Fruit fly (Drosophila melanogaster): Measurements from ENCODE around the gene CG1582.

Gene CG1582

DNA sequence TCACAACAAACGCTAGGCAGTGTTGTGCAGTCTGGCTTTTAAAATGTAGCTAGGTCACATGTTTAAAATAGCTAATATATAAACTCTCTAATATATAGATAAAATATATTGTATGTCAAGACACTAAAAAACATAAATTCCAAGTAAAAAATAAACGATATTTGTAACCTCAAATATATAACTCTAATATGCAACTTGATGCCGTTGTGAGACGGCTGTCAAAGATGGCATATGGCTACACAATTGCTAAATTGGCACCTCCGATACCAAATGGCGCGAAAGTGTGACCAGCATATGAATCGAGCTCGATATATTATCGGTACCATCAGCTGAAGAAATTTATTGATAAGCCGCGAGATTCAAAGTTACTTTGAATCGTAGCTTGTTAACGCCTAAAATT, at the start of gene CG1582:
Gene CG1582 (minus strand): TSS at position 71 of the 400 bp plus-strand sequence.
- TF ChIP-seq ttk (optimal IDR thresholded peaks at IDR 0.05) (no peak), Sin3A (optimal IDR thresholded peaks at IDR 0.05) (no peak), Myc (optimal IDR thresholded peaks at IDR 0.05) (no peak), insv (optimal IDR thresholded peaks at IDR 0.05) (no peak), h (optimal IDR thresholded peaks at IDR 0.05) (no peak), psq (optimal IDR thresholded peaks at IDR 0.05) (no peak)

DNA sequence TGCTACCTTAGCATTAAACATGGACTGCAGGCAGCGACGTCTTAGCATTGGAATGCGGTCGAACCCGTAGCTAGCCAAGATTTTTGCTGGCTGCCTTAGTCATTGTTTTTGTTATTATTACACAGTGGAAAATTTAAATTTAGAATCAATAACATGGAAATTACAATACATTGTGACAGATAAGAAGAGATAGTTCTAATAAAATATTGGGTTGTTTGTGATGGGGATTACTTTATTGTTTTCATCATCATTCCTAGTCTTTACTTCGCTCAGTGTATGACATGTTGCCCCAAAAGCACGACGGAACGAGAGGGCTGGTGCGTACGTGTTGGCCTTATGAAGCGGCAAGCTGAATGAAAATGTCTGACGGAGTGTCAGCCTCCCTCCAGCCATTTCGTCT, 37.5 kb upstream of the CG1582 start:
- TF ChIP-seq insv (optimal IDR thresholded peaks at IDR 0.05) (no peak), Sin3A (optimal IDR thresholded peaks at IDR 0.05) (no peak), Myc (optimal IDR thresholded peaks at IDR 0.05) (no peak)

dm6 chrX:10935587-10935986, 36.5 kb upstream of the CG1582 start:
- TF ChIP-seq insv (optimal IDR thresholded peaks at IDR 0.05) (no peak), h (optimal IDR thresholded peaks at IDR 0.05) (no peak), Myc (optimal IDR thresholded peaks at IDR 0.05) (no peak), psq (optimal IDR thresholded peaks at IDR 0.05) (no peak), ttk (optimal IDR thresholded peaks at IDR 0.05) (no peak), Sin3A (optimal IDR thresholded peaks at IDR 0.05) (no peak)

DNA sequence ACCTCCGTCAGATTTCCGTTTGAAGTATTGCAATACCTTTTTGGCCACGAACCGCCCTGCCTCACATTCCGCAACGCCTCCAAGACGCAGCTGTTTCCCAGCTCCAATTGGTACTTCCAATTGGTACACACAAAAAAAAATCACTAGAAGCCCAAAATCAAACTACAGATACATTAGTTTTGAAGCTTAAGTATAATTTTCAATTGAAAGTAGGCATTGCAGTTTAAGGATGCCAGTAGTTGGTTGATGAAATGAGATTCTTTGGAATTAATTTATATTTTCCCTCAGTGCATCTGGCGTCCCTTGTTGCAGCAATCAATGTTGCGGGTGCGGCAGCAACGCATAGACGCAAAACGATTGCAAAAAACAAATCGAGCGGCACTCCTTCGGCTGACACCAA, 34.7 kb upstream of the CG1582 start:
- TF ChIP-seq ttk (optimal IDR thresholded peaks at IDR 0.05) (no peak), insv (optimal IDR thresholded peaks at IDR 0.05) (no peak), h (optimal IDR thresholded peaks at IDR 0.05) (no peak), psq (optimal IDR thresholded peaks at IDR 0.05) (no peak)

DNA sequence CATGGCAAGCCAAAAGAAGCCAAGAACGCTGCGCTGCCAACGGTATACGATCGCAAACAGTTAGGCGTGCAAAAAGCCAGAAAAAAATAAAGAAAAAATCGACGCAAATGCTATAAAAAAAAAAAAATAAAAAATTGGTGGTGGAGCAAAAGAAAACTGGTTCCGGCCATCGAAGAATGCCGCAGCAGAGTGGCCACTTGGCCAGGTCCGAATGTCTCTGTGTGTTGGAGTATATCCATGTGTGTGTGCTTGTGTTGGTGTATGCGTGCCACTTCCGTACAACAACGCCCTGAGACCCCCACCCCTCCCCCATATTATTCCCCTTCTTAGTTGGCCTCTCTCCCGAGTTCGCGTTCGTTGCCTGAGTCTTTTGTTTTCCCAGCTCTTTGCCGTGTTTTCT, 33.2 kb upstream of the CG1582 start:
- no peak for TF ChIP-seq h (optimal IDR thresholded peaks at IDR 0.05)
- TF ChIP-seq Myc (optimal IDR thresholded peaks at IDR 0.05) = no peak
- no peak for TF ChIP-seq insv (optimal IDR thresholded peaks at IDR 0.05)
- no peak for TF ChIP-seq psq (optimal IDR thresholded peaks at IDR 0.05)
- no peak for TF ChIP-seq ttk (optimal IDR thresholded peaks at IDR 0.05)
- TF ChIP-seq Sin3A (optimal IDR thresholded peaks at IDR 0.05) = no peak

DNA sequence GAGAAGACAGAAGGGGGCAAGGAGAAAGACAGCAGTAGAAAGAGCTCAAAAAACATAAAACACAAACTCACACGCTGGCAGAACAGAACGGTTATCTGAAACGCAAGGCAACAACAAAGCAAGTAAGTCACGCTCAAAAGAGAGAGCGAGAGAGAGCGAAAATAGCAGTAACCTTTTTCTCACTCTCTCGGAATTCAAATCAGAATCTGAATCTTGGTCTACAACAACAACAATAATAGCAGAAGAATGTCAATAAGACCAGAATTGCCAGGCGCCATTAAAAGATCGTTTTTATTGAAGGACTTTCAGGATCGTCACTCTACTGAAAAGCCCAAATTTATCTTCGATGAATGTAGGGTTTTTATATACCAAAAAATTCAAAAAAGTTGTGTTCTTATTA, 32.1 kb upstream of the CG1582 start:
- TF ChIP-seq psq (optimal IDR thresholded peaks at IDR 0.05) = no peak
- TF ChIP-seq h (optimal IDR thresholded peaks at IDR 0.05) = no peak
- TF ChIP-seq insv (optimal IDR thresholded peaks at IDR 0.05) = no peak
- no peak for TF ChIP-seq ttk (optimal IDR thresholded peaks at IDR 0.05)
- TF ChIP-seq Sin3A (optimal IDR thresholded peaks at IDR 0.05) = no peak
- no peak for TF ChIP-seq Myc (optimal IDR thresholded peaks at IDR 0.05)

DNA sequence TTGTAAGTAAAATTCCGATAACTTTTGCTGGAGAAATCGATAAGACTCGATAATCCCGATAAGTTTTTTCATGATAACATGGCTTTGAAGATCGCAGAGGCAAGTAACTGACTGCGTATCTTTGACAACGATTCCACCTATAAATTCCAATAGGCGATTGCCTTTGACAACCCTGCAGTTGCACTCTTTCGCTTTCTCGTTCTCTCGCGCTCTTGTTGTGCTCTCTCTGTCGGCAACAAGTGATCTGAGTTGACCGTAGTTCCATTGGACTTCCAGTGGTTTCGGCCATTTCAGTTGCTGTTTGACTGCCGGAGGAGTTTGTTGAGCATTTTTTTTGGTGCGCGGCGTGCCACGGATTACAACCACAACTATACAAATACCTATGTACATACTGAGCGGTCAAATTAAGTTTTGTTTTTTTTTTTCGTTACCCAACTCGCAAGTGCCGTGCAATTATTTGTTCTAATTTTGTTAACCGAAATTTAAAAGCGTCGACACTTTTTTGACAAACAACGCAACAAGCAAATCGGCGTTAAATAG, 31.5 kb upstream of the CG1582 start, which contains the start of gene Myo10A:
Gene Myo10A (plus strand): TSS at position 288 of the 540 bp plus-strand sequence.
- TF ChIP-seq Sin3A (optimal IDR thresholded peaks at IDR 0.05) (no peak), psq (optimal IDR thresholded peaks at IDR 0.05) (no peak), insv (optimal IDR thresholded peaks at IDR 0.05) (no peak), ttk (optimal IDR thresholded peaks at IDR 0.05) (no peak), h (optimal IDR thresholded peaks at IDR 0.05) (no peak), Myc (optimal IDR thresholded peaks at IDR 0.05) (no peak)

- TF ChIP-seq psq (optimal IDR thresholded peaks at IDR 0.05) = no peak
- TF ChIP-seq Sin3A (optimal IDR thresholded peaks at IDR 0.05) = no peak
- TF ChIP-seq h (optimal IDR thresholded peaks at IDR 0.05) = no peak
- TF ChIP-seq ttk (optimal IDR thresholded peaks at IDR 0.05) = no peak
- no peak for TF ChIP-seq insv (optimal IDR thresholded peaks at IDR 0.05)
- TF ChIP-seq Myc (optimal IDR thresholded peaks at IDR 0.05) = no peak
Measured at dm6 chrX:10929613-10930012, 30.5 kb upstream of the CG1582 start.

dm6 chrX:10927110-10927509, 28.0 kb upstream of the CG1582 start, which contains the start of gene CG2145:
Gene CG2145 (plus strand): TSS chrX:10927399.
- TF ChIP-seq ttk (optimal IDR thresholded peaks at IDR 0.05) = no peak
- no peak for TF ChIP-seq insv (optimal IDR thresholded peaks at IDR 0.05)
- no peak for TF ChIP-seq h (optimal IDR thresholded peaks at IDR 0.05)
- no peak for TF ChIP-seq psq (optimal IDR thresholded peaks at IDR 0.05)
- TF ChIP-seq Myc (optimal IDR thresholded peaks at IDR 0.05) = no peak

dm6 chrX:10926245-10926644, 27.1 kb upstream of the CG1582 start:
- TF ChIP-seq ttk (optimal IDR thresholded peaks at IDR 0.05) (no peak), insv (optimal IDR thresholded peaks at IDR 0.05) (no peak), h (optimal IDR thresholded peaks at IDR 0.05) (no peak), psq (optimal IDR thresholded peaks at IDR 0.05) (no peak), Sin3A (optimal IDR thresholded peaks at IDR 0.05) (no peak), Myc (optimal IDR thresholded peaks at IDR 0.05) (no peak)

DNA sequence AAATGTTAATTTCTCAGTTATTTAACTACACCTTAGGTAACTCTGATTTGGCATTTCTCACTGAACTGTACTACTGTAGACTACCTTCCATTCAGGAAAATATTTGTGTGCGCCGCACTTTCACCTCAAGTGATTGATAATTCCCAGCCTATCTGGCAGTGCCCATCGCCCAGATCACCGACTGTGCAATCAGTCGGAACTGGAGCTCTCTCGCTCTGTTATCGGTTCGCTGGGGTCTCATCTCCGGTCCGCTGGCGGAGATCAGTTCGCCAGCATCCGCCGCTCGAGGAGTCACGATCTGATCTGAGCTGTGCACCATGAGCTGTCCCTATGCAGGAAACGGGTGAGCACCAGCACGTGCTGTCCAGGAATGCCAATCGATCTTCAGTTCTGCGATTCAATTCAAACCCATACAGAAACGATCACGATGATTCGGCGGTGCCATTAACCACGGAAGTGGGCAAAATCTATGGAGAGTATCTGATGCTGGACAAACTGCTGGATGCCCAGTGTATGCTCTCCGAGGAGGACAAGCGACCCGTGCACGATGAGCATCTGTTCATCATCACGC, 24.7 kb upstream of the CG1582 start, which contains the start of gene v:
Gene v (plus strand): TSS at position 262 of the 571 bp plus-strand sequence.
- TF ChIP-seq psq (optimal IDR thresholded peaks at IDR 0.05) = no peak
- no peak for TF ChIP-seq ttk (optimal IDR thresholded peaks at IDR 0.05)
- TF ChIP-seq insv (optimal IDR thresholded peaks at IDR 0.05) = no peak
- no peak for TF ChIP-seq Myc (optimal IDR thresholded peaks at IDR 0.05)
- TF ChIP-seq h (optimal IDR thresholded peaks at IDR 0.05) = no peak
- no peak for TF ChIP-seq Sin3A (optimal IDR thresholded peaks at IDR 0.05)

DNA sequence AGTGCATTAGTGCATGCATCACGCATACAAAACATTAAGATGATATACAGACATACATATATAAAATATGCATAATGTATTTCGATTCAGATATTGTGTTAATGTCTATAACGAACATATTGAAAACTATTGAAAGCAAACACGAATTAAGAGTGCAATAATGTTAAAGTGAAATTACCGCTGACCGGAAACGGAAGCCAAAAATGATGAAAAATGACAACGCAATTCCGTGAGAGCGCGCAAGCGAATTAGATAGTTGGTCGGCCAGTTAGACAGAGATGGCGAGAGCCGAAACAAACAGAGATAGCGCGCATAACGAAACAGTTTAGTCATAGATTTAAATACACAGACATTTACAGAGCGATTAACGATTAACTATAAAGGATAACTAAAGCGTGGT, 23.1 kb upstream of the CG1582 start:
- TF ChIP-seq Myc (optimal IDR thresholded peaks at IDR 0.05) (no peak), h (optimal IDR thresholded peaks at IDR 0.05) (no peak), ttk (optimal IDR thresholded peaks at IDR 0.05) (no peak), psq (optimal IDR thresholded peaks at IDR 0.05) (no peak), insv (optimal IDR thresholded peaks at IDR 0.05) (no peak), Sin3A (optimal IDR thresholded peaks at IDR 0.05) (no peak)

DNA sequence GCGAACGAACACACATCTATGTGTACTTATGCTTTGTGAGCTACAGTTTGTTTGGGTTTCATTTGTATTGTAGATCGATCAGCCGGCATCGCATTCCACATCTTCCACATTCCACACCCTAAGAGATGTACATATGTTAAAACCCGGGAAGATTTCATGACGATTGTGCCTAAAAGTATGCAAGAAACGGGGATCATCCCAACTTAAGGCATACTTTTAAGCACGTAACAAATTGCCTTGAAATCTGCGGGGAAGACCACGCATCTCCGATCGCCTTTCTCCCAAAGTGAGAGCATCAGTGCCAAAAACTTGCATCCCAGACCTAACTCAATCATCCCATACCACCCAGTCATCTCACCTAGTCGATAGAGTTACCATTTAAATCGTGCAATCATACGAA, 22.6 kb upstream of the CG1582 start:
- TF ChIP-seq Myc (optimal IDR thresholded peaks at IDR 0.05) (no peak), h (optimal IDR thresholded peaks at IDR 0.05) (no peak), insv (optimal IDR thresholded peaks at IDR 0.05) (no peak), Sin3A (optimal IDR thresholded peaks at IDR 0.05) (no peak), ttk (optimal IDR thresholded peaks at IDR 0.05) (no peak), psq (optimal IDR thresholded peaks at IDR 0.05) (no peak)
